Worm (Caenorhabditis elegans) whole organism, late embryonic: ENCODE data around the gene sqst-4.

ENCODE experiments used
- C08G9.2 ChIP-seq: sonication (generic microtip); optimal IDR thresholded peaks from 2 replicates; lab custom pipeline; 2016; ENCODE audit warnings: mild to moderate bottlenecking, missing genetic modification characterization, moderate library complexity, missing compliant biosample characterization
- F13H6.1 ChIP-seq: sonication (generic microtip); optimal IDR thresholded peaks from 2 replicates; lab custom pipeline; 2016; ENCODE audit warnings: missing genetic modification characterization, missing compliant biosample characterization
- K02D7.2 ChIP-seq: sonication (generic microtip); optimal IDR thresholded peaks from 2 replicates; lab custom pipeline; 2017; ENCODE audit warnings: mild to moderate bottlenecking, missing genetic modification characterization, missing compliant biosample characterization
- K09A11.1 ChIP-seq: sonication (generic microtip); optimal IDR thresholded peaks from 2 replicates; lab custom pipeline; 2017; ENCODE audit warnings: antibody characterized with exemption, mild to moderate bottlenecking, missing genetic modification characterization, missing compliant biosample characterization; ENCODE audit not compliant: insufficient read depth
- Y22D7AL.16 ChIP-seq: sonication (generic microtip); optimal IDR thresholded peaks from 2 replicates; lab custom pipeline; 2016; ENCODE audit warnings: missing genetic modification characterization, missing compliant biosample characterization
- ahr-1 ChIP-seq: sonication (generic microtip); optimal IDR thresholded peaks from 2 replicates; lab custom pipeline; 2016; ENCODE audit warnings: missing genetic modification characterization, missing compliant biosample characterization
- ama-1 ChIP-seq: fragments of 150-350 bp; optimal IDR thresholded peaks from 2 replicates; lab custom pipeline; 2014
- ceh-14 ChIP-seq: sonication (generic microtip); optimal IDR thresholded peaks from 2 replicates; lab custom pipeline; 2016; ENCODE audit warnings: missing genotype, missing genetic modification characterization, missing compliant biosample characterization
- ceh-19 ChIP-seq: fragments of 200-800 bp; sonication (Bioruptor generic); optimal IDR thresholded peaks from 2 replicates; lab custom pipeline; 2018; ENCODE audit warnings: mild to moderate bottlenecking, missing genetic modification characterization, missing compliant biosample characterization
- ceh-2 ChIP-seq: sonication (generic microtip); optimal IDR thresholded peaks from 2 replicates; lab custom pipeline; 2016; ENCODE audit warnings: missing genotype, missing genetic modification characterization, missing compliant biosample characterization
- ceh-22 ChIP-seq: sonication (generic microtip); optimal IDR thresholded peaks from 2 replicates; lab custom pipeline; 2017; ENCODE audit warnings: missing biosample characterization, missing genetic modification characterization
- ceh-24 ChIP-seq: sonication (generic microtip); optimal IDR thresholded peaks from 2 replicates; lab custom pipeline; 2016; ENCODE audit warnings: mild to moderate bottlenecking, missing genetic modification characterization, missing compliant biosample characterization
- ceh-34 ChIP-seq: sonication (generic microtip); optimal IDR thresholded peaks from 2 replicates; lab custom pipeline; 2016; ENCODE audit warnings: mild to moderate bottlenecking, missing genetic modification characterization, missing compliant biosample characterization
- ceh-45 ChIP-seq: fragments of 200-800 bp; sonication (Bioruptor generic); IDR thresholded peaks from 2 replicates; pipeline ENCODE4 v1.3.6; 2022; ENCODE audit warnings: missing genetic modification reagents, missing genetic modification characterization, missing compliant biosample characterization
- ceh-48 ChIP-seq: sonication (generic microtip); optimal IDR thresholded peaks from 2 replicates; lab custom pipeline; 2016; ENCODE audit warnings: missing genetic modification characterization, inconsistent platforms, missing compliant biosample characterization
- ceh-6 ChIP-seq: fragments of 200-800 bp; sonication (Bioruptor generic); optimal IDR thresholded peaks from 2 replicates; lab custom pipeline; 2018; ENCODE audit warnings: mild to moderate bottlenecking, missing genetic modification characterization, missing compliant biosample characterization
- ceh-9 ChIP-seq: sonication (generic microtip); optimal IDR thresholded peaks from 2 replicates; lab custom pipeline; 2016; ENCODE audit warnings: mild to moderate bottlenecking, missing genetic modification characterization, inconsistent platforms, missing compliant biosample characterization
- che-1 ChIP-seq: sonication (generic microtip); optimal IDR thresholded peaks from 2 replicates; lab custom pipeline; 2016; ENCODE audit warnings: mild to moderate bottlenecking, missing genetic modification characterization, missing compliant biosample characterization
- dmd-4 ChIP-seq: sonication (generic microtip); optimal IDR thresholded peaks from 2 replicates; lab custom pipeline; 2016; ENCODE audit warnings: borderline replicate concordance, missing genetic modification characterization, missing compliant biosample characterization
- elt-4 ChIP-seq: sonication (generic microtip); optimal IDR thresholded peaks from 2 replicates; lab custom pipeline; 2016; ENCODE audit warnings: missing genetic modification characterization, missing compliant biosample characterization
- ets-4 ChIP-seq: sonication (generic microtip); optimal IDR thresholded peaks from 2 replicates; lab custom pipeline; 2016; ENCODE audit warnings: missing genetic modification characterization, missing compliant biosample characterization
- eyg-1 ChIP-seq: sonication (generic microtip); optimal IDR thresholded peaks from 2 replicates; lab custom pipeline; 2016; ENCODE audit warnings: missing genotype, missing genetic modification characterization, missing compliant biosample characterization
- gmeb-2 ChIP-seq: sonication (generic microtip); optimal IDR thresholded peaks from 2 replicates; lab custom pipeline; 2016; ENCODE audit warnings: missing genetic modification characterization, inconsistent platforms, missing compliant biosample characterization
- hlh-13 ChIP-seq: fragments of 200-800 bp; sonication (Bioruptor generic); optimal IDR thresholded peaks from 2 replicates; lab custom pipeline; 2018; ENCODE audit warnings: mild to moderate bottlenecking, missing genetic modification characterization, missing compliant biosample characterization
- hlh-15 ChIP-seq: sonication (generic microtip); optimal IDR thresholded peaks from 2 replicates; lab custom pipeline; 2016; ENCODE audit warnings: missing genetic modification characterization, missing compliant biosample characterization
- hlh-30 ChIP-seq: sonication (generic microtip); optimal IDR thresholded peaks from 2 replicates; lab custom pipeline; 2017; ENCODE audit warnings: antibody characterized with exemption, missing genetic modification characterization, missing compliant biosample characterization; ENCODE audit not compliant: insufficient read depth
- hlh-8 ChIP-seq: sonication (generic microtip); optimal IDR thresholded peaks from 2 replicates; lab custom pipeline; 2016; ENCODE audit warnings: missing genotype, missing genetic modification characterization, missing compliant biosample characterization
- lim-6 ChIP-seq: sonication (generic microtip); optimal IDR thresholded peaks from 2 replicates; lab custom pipeline; 2016; ENCODE audit warnings: missing genetic modification characterization, missing compliant biosample characterization
- madf-2 ChIP-seq: sonication (generic microtip); optimal IDR thresholded peaks from 2 replicates; lab custom pipeline; 2017; ENCODE audit warnings: missing genetic modification characterization, missing compliant biosample characterization
- mec-3 ChIP-seq: sonication (generic microtip); optimal IDR thresholded peaks from 2 replicates; lab custom pipeline; 2016; ENCODE audit warnings: borderline replicate concordance, missing genetic modification characterization, missing compliant biosample characterization
- nfya-1 ChIP-seq: sonication (generic microtip); optimal IDR thresholded peaks from 2 replicates; lab custom pipeline; 2017; ENCODE audit warnings: missing genetic modification characterization, mild to moderate bottlenecking, missing compliant biosample characterization, antibody characterized with exemption, moderate library complexity
- npax-4 ChIP-seq: sonication (generic microtip); optimal IDR thresholded peaks from 2 replicates; lab custom pipeline; 2016; ENCODE audit warnings: missing genetic modification characterization, missing compliant biosample characterization
- pag-3 ChIP-seq: sonication (generic microtip); optimal IDR thresholded peaks from 2 replicates; lab custom pipeline; 2016; ENCODE audit warnings: missing compliant biosample characterization, missing genetic modification characterization, borderline replicate concordance
- pqm-1 ChIP-seq: sonication (generic microtip); optimal IDR thresholded peaks from 2 replicates; lab custom pipeline; 2016; ENCODE audit warnings: missing genetic modification characterization, missing compliant biosample characterization
- pros-1 ChIP-seq: fragments of 150-350 bp; optimal IDR thresholded peaks from 2 replicates; lab custom pipeline; 2014; ENCODE audit warnings: missing biosample characterization, missing genetic modification reagents, missing genetic modification characterization
- ref-2 ChIP-seq: sonication (generic microtip); optimal IDR thresholded peaks from 2 replicates; lab custom pipeline; 2016; ENCODE audit warnings: missing genetic modification characterization, missing compliant biosample characterization
- sox-2 ChIP-seq: fragments of 200-800 bp; sonication (Bioruptor generic); IDR thresholded peaks from 2 replicates; pipeline ENCODE4 v1.3.6; 2022; ENCODE audit warnings: missing genetic modification reagents, missing genetic modification characterization, missing compliant biosample characterization
- sox-4 ChIP-seq: sonication (generic microtip); optimal IDR thresholded peaks from 2 replicates; lab custom pipeline; 2017; ENCODE audit warnings: mild to moderate bottlenecking, missing genetic modification characterization, inconsistent platforms, missing compliant biosample characterization
- syd-9 ChIP-seq: sonication (generic microtip); optimal IDR thresholded peaks from 2 replicates; lab custom pipeline; 2016; ENCODE audit warnings: mild to moderate bottlenecking, missing genetic modification characterization, moderate library complexity, missing compliant biosample characterization
- ttx-3 ChIP-seq: sonication (generic microtip); optimal IDR thresholded peaks from 2 replicates; lab custom pipeline; 2016; ENCODE audit warnings: missing genetic modification reagents, missing genetic modification characterization, missing compliant biosample characterization
- unc-86 ChIP-seq: sonication (generic microtip); optimal IDR thresholded peaks from 2 replicates; lab custom pipeline; 2016; ENCODE audit warnings: missing genetic modification characterization, missing compliant biosample characterization
- zip-5 ChIP-seq: sonication (generic microtip); optimal IDR thresholded peaks from 2 replicates; lab custom pipeline; 2016; ENCODE audit warnings: missing genetic modification characterization, missing compliant biosample characterization

sqst-4 gene

ce11 chrV:16488172-16488571 lies at the start of gene sqst-4:
TSS of gene sqst-4 (plus strand) at chrV:16488472.
- TF ChIP-seq gmeb-2 (tag; lab: Kevin White, UChicago) = no peak
- no peak for TF ChIP-seq eyg-1 (tag; lab: Kevin White, UChicago)
- no peak for TF ChIP-seq mec-3 (tag; lab: Kevin White, UChicago)
- no peak for TF ChIP-seq K02D7.2
- TF ChIP-seq ceh-14 (tag; lab: Kevin White, UChicago) = no peak
- TF ChIP-seq npax-4 (tag; lab: Kevin White, UChicago) = no peak
- TF ChIP-seq F13H6.1 (tag; lab: Kevin White, UChicago) = no peak
- no peak for TF ChIP-seq pros-1 (tag; lab: Kevin White, UChicago)
- TF ChIP-seq ceh-48 (tag; lab: Kevin White, UChicago) = no peak
- TF ChIP-seq ahr-1 (tag; lab: Kevin White, UChicago) = no peak
- TF ChIP-seq pag-3 (tag; lab: Kevin White, UChicago) = no peak
- TF ChIP-seq ceh-9 (tag; lab: Kevin White, UChicago) = no peak
- TF ChIP-seq sox-2 (GFP tag; lab: Robert Waterston, UW) = no peak
- TF ChIP-seq ceh-24 (tag; lab: Kevin White, UChicago) = no peak
- no peak for TF ChIP-seq ttx-3 (tag; lab: Kevin White, UChicago)
- TF ChIP-seq lim-6 (tag; lab: Kevin White, UChicago) = no peak
- no peak for TF ChIP-seq che-1 (tag; lab: Kevin White, UChicago)
- TF ChIP-seq madf-2 (tag; lab: Kevin White, UChicago) = no peak
- TF ChIP-seq ceh-45 (GFP tag; lab: Robert Waterston, UW) = no peak

DNA sequence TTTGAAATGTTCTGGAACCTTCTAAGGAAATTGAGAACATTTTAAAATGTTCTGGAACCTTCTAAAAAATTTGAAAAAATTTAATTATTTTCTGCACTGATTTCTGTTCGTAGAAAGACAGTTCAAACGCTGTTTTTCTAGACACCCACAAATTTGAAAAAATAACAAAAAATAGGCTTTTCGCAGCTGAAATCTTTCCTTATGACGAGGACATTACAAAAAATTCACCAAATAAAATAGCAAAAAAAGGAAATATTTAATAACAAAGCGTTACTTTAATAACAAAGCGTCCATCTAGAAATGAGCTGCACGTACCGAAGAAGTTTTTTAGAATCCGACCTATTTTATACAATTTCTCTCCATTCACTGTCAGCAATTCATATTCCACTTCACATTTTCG lies 44.6 kb upstream of the sqst-4 start, which contains the start of gene srh-141:
TSS of gene srh-141 (plus strand) at position 301 of the 400 bp plus-strand sequence.
- TF ChIP-seq npax-4 (tag; lab: Kevin White, UChicago) (no peak), dmd-4 (no peak), Y22D7AL.16 (no peak), mec-3 (tag; lab: Kevin White, UChicago) (no peak), hlh-8 (tag; lab: Kevin White, UChicago) (no peak), zip-5 (tag; lab: Kevin White, UChicago) (no peak), ceh-22 (tag; lab: Kevin White, UChicago) (no peak), pqm-1 (tag; lab: Kevin White, UChicago) (no peak), ref-2 (no peak), ama-1 (no peak), elt-4 (tag; lab: Kevin White, UChicago) (no peak), hlh-15 (no peak), sox-4 (tag; lab: Kevin White, UChicago) (no peak), syd-9 (tag; lab: Kevin White, UChicago) (no peak), unc-86 (tag; lab: Kevin White, UChicago) (no peak), ttx-3 (tag; lab: Kevin White, UChicago) (no peak), ceh-6 (GFP tag; lab: Kevin White, UChicago) (no peak), ceh-2 (tag; lab: Kevin White, UChicago) (no peak), ceh-34 (no peak)

DNA sequence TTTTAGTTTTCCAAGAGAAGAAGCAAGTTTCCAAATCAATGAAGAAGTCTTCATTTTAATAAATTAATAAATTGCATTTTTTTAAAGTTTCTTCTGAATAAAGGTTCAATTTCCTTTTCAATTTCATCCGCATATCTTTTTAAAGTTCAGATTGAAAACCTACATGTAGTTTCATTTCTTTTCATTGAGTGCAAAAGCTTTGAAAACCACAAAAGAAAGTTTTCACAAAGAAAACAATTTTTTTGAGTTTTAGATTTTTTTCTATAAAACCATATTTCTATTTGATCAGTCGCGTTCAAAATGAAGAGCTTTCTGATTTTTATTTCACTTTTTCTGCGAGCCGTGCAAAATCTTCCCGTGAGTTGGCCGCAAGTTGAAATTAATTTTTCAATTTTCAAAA lies 42.6 kb upstream of the sqst-4 start, which contains the start of gene T08G3.6:
TSS of gene T08G3.6 (plus strand) at position 301 of the 400 bp plus-strand sequence.
- no peak for TF ChIP-seq hlh-8 (tag; lab: Kevin White, UChicago)
- no peak for TF ChIP-seq madf-2 (tag; lab: Kevin White, UChicago)
- no peak for TF ChIP-seq nfya-1 (tag; lab: Kevin White, UChicago)
- no peak for TF ChIP-seq K09A11.1 (tag; lab: Kevin White, UChicago)
- no peak for TF ChIP-seq hlh-30 (tag; lab: Kevin White, UChicago)
- TF ChIP-seq Y22D7AL.16 = no peak
- no peak for TF ChIP-seq ceh-34
- TF ChIP-seq ets-4 (tag; lab: Kevin White, UChicago) = no peak
- TF ChIP-seq sox-4 (tag; lab: Kevin White, UChicago) = no peak
- TF ChIP-seq syd-9 (tag; lab: Kevin White, UChicago) = no peak
- TF ChIP-seq C08G9.2 (tag; lab: Kevin White, UChicago) = no peak
- no peak for TF ChIP-seq hlh-13 (GFP tag; lab: Kevin White, UChicago)
- TF ChIP-seq pros-1 (tag; lab: Kevin White, UChicago) = no peak
- no peak for TF ChIP-seq ceh-19
- TF ChIP-seq zip-5 (tag; lab: Kevin White, UChicago) = no peak
- no peak for TF ChIP-seq ceh-2 (tag; lab: Kevin White, UChicago)
